Worm (Caenorhabditis elegans): ENCODE results near the gene T24D5.1.
"Not testable (repeated sequence)": the region's sequence is repeated elsewhere in the genome, so short reads cannot be mapped to it uniquely, and the experiment has no call there.

Gene T24D5.1

DNA sequence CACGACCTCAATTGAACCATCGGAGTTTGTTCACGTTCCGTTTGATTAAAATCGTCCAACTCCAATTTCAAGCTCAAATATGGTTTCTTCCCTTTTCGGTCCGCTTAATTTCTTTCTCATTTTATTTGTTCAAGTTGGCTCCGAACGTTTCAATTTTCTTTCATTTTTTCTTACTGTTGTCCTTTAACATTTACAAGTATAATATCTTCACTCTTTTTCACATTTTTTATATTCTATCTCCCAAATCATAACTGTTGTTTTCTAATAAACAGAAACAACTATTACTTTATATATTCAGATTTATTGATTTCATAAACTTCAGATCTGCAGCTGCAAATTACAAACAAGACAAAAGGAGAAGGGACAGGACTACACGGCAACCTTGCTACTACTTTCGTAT is 8.9 kb downstream of the T24D5.1 start:
- TF ChIP-seq cog-1 (tag; optimal IDR thresholded peaks at IDR 0.05), result no peak
- no peak for TF ChIP-seq ref-1 (GFP tag; conservative IDR thresholded peaks at IDR 0.05)
- no peak for TF ChIP-seq ztf-23 (GFP tag; IDR thresholded peaks at IDR 0.05)
- TF ChIP-seq tab-1 (GFP tag; IDR thresholded peaks at IDR 0.05), result no peak
- no peak for TF ChIP-seq T22C8.4 (GFP tag; IDR thresholded peaks at IDR 0.05)
- TF ChIP-seq med-1 (GFP tag; optimal IDR thresholded peaks at IDR 0.05; ENCODE audit: insufficient read depth), result no peak
- no peak for TF ChIP-seq ztf-29 (GFP tag; IDR thresholded peaks at IDR 0.05)
- no peak for TF ChIP-seq klf-2 (GFP tag; conservative IDR thresholded peaks at IDR 0.05)
- no peak for TF ChIP-seq flt-1 (GFP tag; IDR thresholded peaks at IDR 0.05)

ce11 chrX:12586352-12586751 is 11.8 kb downstream of the T24D5.1 start, which contains the start of gene T24D5.2:
T24D5.2 (minus strand) TSS chrX:12586452.
- TF ChIP-seq ztf-23 (GFP tag; IDR thresholded peaks at IDR 0.05) (no peak), ztf-29 (GFP tag; IDR thresholded peaks at IDR 0.05) (no peak), ref-1 (GFP tag; conservative IDR thresholded peaks at IDR 0.05) (no peak), klf-2 (GFP tag; conservative IDR thresholded peaks at IDR 0.05) (no peak), flt-1 (GFP tag; IDR thresholded peaks at IDR 0.05) (no peak), tab-1 (GFP tag; IDR thresholded peaks at IDR 0.05) (no peak), cog-1 (tag; optimal IDR thresholded peaks at IDR 0.05) (no peak), T22C8.4 (GFP tag; IDR thresholded peaks at IDR 0.05) (no peak)

- no peak for TF ChIP-seq ref-1 (GFP tag; conservative IDR thresholded peaks at IDR 0.05)
- TF ChIP-seq cog-1 (tag; optimal IDR thresholded peaks at IDR 0.05), result no peak
Measured at ce11 chrX:12589503-12589902, 14.9 kb downstream of the T24D5.1 start.

- no peak for TF ChIP-seq flt-1 (GFP tag; IDR thresholded peaks at IDR 0.05)
- TF ChIP-seq ref-1 (GFP tag; conservative IDR thresholded peaks at IDR 0.05), result no peak
- TF ChIP-seq med-1 (GFP tag; optimal IDR thresholded peaks at IDR 0.05; ENCODE audit: insufficient read depth), result no peak
- no peak for TF ChIP-seq klf-2 (GFP tag; conservative IDR thresholded peaks at IDR 0.05)
- no peak for TF ChIP-seq ztf-23 (GFP tag; IDR thresholded peaks at IDR 0.05)
- TF ChIP-seq T22C8.4 (GFP tag; IDR thresholded peaks at IDR 0.05), result no peak
- TF ChIP-seq tab-1 (GFP tag; IDR thresholded peaks at IDR 0.05), result no peak
- TF ChIP-seq ztf-29 (GFP tag; IDR thresholded peaks at IDR 0.05), result no peak
- no peak for TF ChIP-seq cog-1 (tag; optimal IDR thresholded peaks at IDR 0.05)
Measured at ce11 chrX:12595217-12595616, 20.6 kb downstream of the T24D5.1 start.

DNA sequence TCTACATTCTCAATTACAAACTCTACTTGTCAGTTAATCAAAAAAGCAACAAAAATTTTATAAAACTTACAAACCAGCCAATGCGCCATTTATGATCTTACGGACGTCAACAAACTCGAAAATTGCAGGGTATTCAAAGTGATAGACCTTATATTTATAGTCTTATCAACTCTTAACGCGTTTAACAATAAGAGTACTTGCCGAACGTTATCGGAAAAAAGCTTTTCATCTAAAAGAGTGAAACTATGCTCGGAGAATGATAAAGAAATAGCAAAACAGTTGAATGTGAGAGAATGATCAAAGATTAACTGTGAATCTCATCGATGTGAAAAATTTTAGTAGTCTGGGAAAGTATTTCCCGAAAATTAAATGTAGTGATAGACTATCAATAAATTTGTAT is 21.4 kb downstream of the T24D5.1 start:
- TF ChIP-seq flt-1 (GFP tag; IDR thresholded peaks at IDR 0.05) (no peak), ztf-23 (GFP tag; IDR thresholded peaks at IDR 0.05) (no peak), tab-1 (GFP tag; IDR thresholded peaks at IDR 0.05) (no peak), ref-1 (GFP tag; conservative IDR thresholded peaks at IDR 0.05) (no peak), cog-1 (tag; optimal IDR thresholded peaks at IDR 0.05) (no peak), ztf-29 (GFP tag; IDR thresholded peaks at IDR 0.05) (no peak), med-1 (GFP tag; optimal IDR thresholded peaks at IDR 0.05; ENCODE audit: insufficient read depth) (no peak), T22C8.4 (GFP tag; IDR thresholded peaks at IDR 0.05) (no peak), klf-2 (GFP tag; conservative IDR thresholded peaks at IDR 0.05) (no peak)

ce11 chrX:12596868-12597267 is 22.3 kb downstream of the T24D5.1 start, which contains the start of gene T24D5.4:
T24D5.4 (plus strand) TSS chrX:12597168.
- TF ChIP-seq ztf-23 (GFP tag; IDR thresholded peaks at IDR 0.05), result no peak
- TF ChIP-seq ztf-29 (GFP tag; IDR thresholded peaks at IDR 0.05), result no peak
- no peak for TF ChIP-seq T22C8.4 (GFP tag; IDR thresholded peaks at IDR 0.05)
- no peak for TF ChIP-seq klf-2 (GFP tag; conservative IDR thresholded peaks at IDR 0.05)
- TF ChIP-seq flt-1 (GFP tag; IDR thresholded peaks at IDR 0.05), result no peak
- no peak for TF ChIP-seq tab-1 (GFP tag; IDR thresholded peaks at IDR 0.05)
- no peak for TF ChIP-seq cog-1 (tag; optimal IDR thresholded peaks at IDR 0.05)
- no peak for TF ChIP-seq med-1 (GFP tag; optimal IDR thresholded peaks at IDR 0.05; ENCODE audit: insufficient read depth)
- no peak for TF ChIP-seq ref-1 (GFP tag; conservative IDR thresholded peaks at IDR 0.05)

DNA sequence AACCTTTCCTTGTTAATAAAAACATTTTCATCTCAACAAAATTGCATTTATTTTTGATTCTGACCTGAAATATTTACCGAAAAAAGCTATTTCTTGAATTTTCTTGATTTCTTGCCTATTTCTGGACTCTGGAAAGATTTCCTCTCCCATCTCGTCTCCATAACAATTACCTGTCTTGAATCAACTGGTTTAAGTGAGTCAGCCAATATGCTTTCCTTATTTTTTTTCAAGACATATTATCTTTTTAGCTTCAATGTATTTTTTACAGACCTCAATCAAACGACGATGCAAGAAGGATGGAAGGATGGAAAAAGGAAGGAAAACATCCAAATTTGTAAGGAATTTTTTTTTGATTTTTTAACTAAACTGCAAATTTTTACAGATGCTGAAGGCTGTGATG is 28.0 kb downstream of the T24D5.1 start:
- TF ChIP-seq cog-1 (tag; optimal IDR thresholded peaks at IDR 0.05) (no peak), klf-2 (GFP tag; conservative IDR thresholded peaks at IDR 0.05) (no peak), ref-1 (GFP tag; conservative IDR thresholded peaks at IDR 0.05) (no peak), flt-1 (GFP tag; IDR thresholded peaks at IDR 0.05) (no peak), T22C8.4 (GFP tag; IDR thresholded peaks at IDR 0.05) (no peak), ztf-23 (GFP tag; IDR thresholded peaks at IDR 0.05) (no peak)

- TF ChIP-seq cog-1 (tag; optimal IDR thresholded peaks at IDR 0.05) (no peak), med-1 (GFP tag; optimal IDR thresholded peaks at IDR 0.05; ENCODE audit: insufficient read depth) (no peak), tab-1 (GFP tag; IDR thresholded peaks at IDR 0.05) (no peak), ref-1 (GFP tag; conservative IDR thresholded peaks at IDR 0.05) (no peak), klf-2 (GFP tag; conservative IDR thresholded peaks at IDR 0.05) (no peak), T22C8.4 (GFP tag; IDR thresholded peaks at IDR 0.05) (no peak), ztf-29 (GFP tag; IDR thresholded peaks at IDR 0.05) (no peak), flt-1 (GFP tag; IDR thresholded peaks at IDR 0.05) (no peak), ztf-23 (GFP tag; IDR thresholded peaks at IDR 0.05) (no peak)
Measured at ce11 chrX:12603322-12603984, 28.9 kb downstream of the T24D5.1 start, which contains the start of the genes T24D5.6 and R09A8.9. T24D5.6 (plus strand) TSS chrX:12603622. R09A8.9 (plus strand) TSS chrX:12603934.

- TF ChIP-seq med-1 (GFP tag; optimal IDR thresholded peaks at IDR 0.05; ENCODE audit: insufficient read depth); tab-1 (GFP tag; IDR thresholded peaks at IDR 0.05); ref-1 (GFP tag; conservative IDR thresholded peaks at IDR 0.05): not testable (repeated sequence)
Measured at ce11 chrX:12613451-12613850, 38.9 kb downstream of the T24D5.1 start, which contains the start of gene R09A8.1. R09A8.1 (plus strand) TSS chrX:12613751.

DNA sequence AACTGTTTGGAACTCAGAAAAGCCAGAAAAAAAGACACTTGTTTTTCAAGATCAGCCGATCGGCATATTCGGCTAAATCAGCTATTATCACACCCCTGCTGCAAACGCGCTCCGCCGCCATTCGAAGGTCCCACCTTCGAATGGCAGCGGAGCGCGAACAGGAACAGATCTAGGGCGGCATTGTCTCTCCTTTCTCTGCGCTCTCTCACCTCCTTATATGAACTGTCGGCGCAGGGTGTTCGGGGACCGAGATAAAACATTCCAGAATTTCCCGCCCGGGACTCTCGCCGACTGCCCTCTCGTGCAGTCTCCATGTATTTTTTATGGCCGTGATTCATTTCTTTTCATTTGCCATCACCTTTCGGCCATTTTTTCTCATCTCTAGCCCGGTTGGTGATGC is 43.9 kb downstream of the T24D5.1 start:
- no peak for TF ChIP-seq tab-1 (GFP tag; IDR thresholded peaks at IDR 0.05)
- TF ChIP-seq klf-2 (GFP tag; conservative IDR thresholded peaks at IDR 0.05), result no peak
- TF ChIP-seq T22C8.4 (GFP tag; IDR thresholded peaks at IDR 0.05), result no peak
- TF ChIP-seq med-1 (GFP tag; optimal IDR thresholded peaks at IDR 0.05; ENCODE audit: insufficient read depth), result no peak

Measured in whole organism, midembryonic.